Fruit fly (Drosophila melanogaster) whole organism, embryonic: Measurements from ENCODE around the gene kin17.
A peak's percentile ranks its signal among the peaks of the same experiment; 100 is the strongest.

Experiments used
- Antp ChIP-seq: fragments of 200-800 bp; sonication (Bioruptor generic); optimal IDR thresholded peaks from 3 replicates; lab custom pipeline; 2016; ENCODE audit warnings: missing biosample characterization, missing genetic modification characterization
- Asciz ChIP-seq: fragments of 200-800 bp; sonication (Bioruptor generic); optimal IDR thresholded peaks from 2 replicates; lab custom pipeline; 2017; ENCODE audit warnings: missing biosample characterization, mild to moderate bottlenecking, missing genetic modification characterization, missing genetic modification reagents
- Atf-2 ChIP-seq: fragments of 200-800 bp; sonication (Bioruptor generic); optimal IDR thresholded peaks from 2 replicates; lab custom pipeline; 2016; ENCODE audit warnings: missing biosample characterization, missing genetic modification characterization
- B-H1 ChIP-seq: fragments of 200-800 bp; sonication (Bioruptor generic); IDR thresholded peaks from 3 replicates; pipeline ENCODE4 v1.3.6; 2022; ENCODE audit warnings: missing biosample characterization, missing genetic modification characterization
- CG10654 ChIP-seq: fragments of 200-800 bp; sonication (Bioruptor generic); optimal IDR thresholded peaks from 2 replicates; lab custom pipeline; 2016; ENCODE audit warnings: missing biosample characterization, missing genetic modification characterization
- CG11093 ChIP-seq: fragments of 200-800 bp; sonication (Bioruptor generic); IDR thresholded peaks from 3 replicates; pipeline ENCODE4 v1.3.6; 2022; ENCODE audit warnings: missing biosample characterization, missing genetic modification characterization
- CG12155 ChIP-seq: fragments of 200-800 bp; sonication (Bioruptor generic); optimal IDR thresholded peaks from 3 replicates; lab custom pipeline; 2016; ENCODE audit warnings: missing biosample characterization, missing genetic modification characterization
- CG12391 ChIP-seq: fragments of 200-800 bp; sonication (Bioruptor generic); optimal IDR thresholded peaks from 3 replicates; lab custom pipeline; 2018; ENCODE audit warnings: missing biosample characterization, mild to moderate bottlenecking, missing genetic modification characterization, moderate library complexity
- CG13424 ChIP-seq: fragments of 200-800 bp; sonication (Bioruptor generic); optimal IDR thresholded peaks from 2 replicates; lab custom pipeline; 2019; ENCODE audit warnings: missing biosample characterization, mild to moderate bottlenecking, missing genetic modification characterization, moderate library complexity
- CG1529 ChIP-seq: fragments of 200-800 bp; sonication (Bioruptor generic); optimal IDR thresholded peaks from 3 replicates; lab custom pipeline; 2018; ENCODE audit warnings: missing biosample characterization, missing genetic modification characterization
- CG1602 ChIP-seq: fragments of 200-800 bp; sonication (Bioruptor generic); optimal IDR thresholded peaks from 3 replicates; lab custom pipeline; 2016; ENCODE audit warnings: missing biosample characterization, missing genetic modification characterization
- CG17912 ChIP-seq: fragments of 200-800 bp; sonication (Bioruptor generic); optimal IDR thresholded peaks from 2 replicates; lab custom pipeline; 2018; ENCODE audit warnings: missing biosample characterization, mild to moderate bottlenecking, missing genetic modification characterization
- CG18599 ChIP-seq: fragments of 200-800 bp; sonication (Bioruptor generic); optimal IDR thresholded peaks from 3 replicates; lab custom pipeline; 2017; ENCODE audit warnings: missing biosample characterization, missing genetic modification characterization, mild to moderate bottlenecking, moderate library complexity, missing genetic modification reagents
- CG32532 ChIP-seq: fragments of 200-800 bp; sonication (Bioruptor generic); IDR thresholded peaks from 2 replicates; pipeline ENCODE4 v1.3.6; 2022; ENCODE audit warnings: missing biosample characterization, missing genetic modification characterization
- CG5180 ChIP-seq: fragments of 200-800 bp; sonication (Bioruptor generic); optimal IDR thresholded peaks from 3 replicates; lab custom pipeline; 2017; ENCODE audit warnings: missing biosample characterization, missing genetic modification characterization, mild to moderate bottlenecking, moderate library complexity, missing genetic modification reagents
- CG5953 ChIP-seq: fragments of 200-800 bp; sonication (Bioruptor generic); IDR thresholded peaks from 2 replicates; pipeline ENCODE4 v1.3.6; 2022; ENCODE audit warnings: missing biosample characterization, missing genetic modification characterization
- CG7271 ChIP-seq: fragments of 200-800 bp; sonication (Bioruptor generic); optimal IDR thresholded peaks from 2 replicates; lab custom pipeline; 2018; ENCODE audit warnings: missing biosample characterization, mild to moderate bottlenecking, missing genetic modification characterization, moderate library complexity
- CG7786 ChIP-seq: fragments of 200-800 bp; sonication (Bioruptor generic); optimal IDR thresholded peaks from 2 replicates; lab custom pipeline; 2016; ENCODE audit warnings: missing biosample characterization, missing genetic modification characterization
- Camta ChIP-seq: fragments of 200-800 bp; sonication (Bioruptor generic); optimal IDR thresholded peaks from 2 replicates; lab custom pipeline; 2016; ENCODE audit warnings: missing biosample characterization, missing genetic modification characterization
- CkIIα-i1 ChIP-seq: fragments of 200-800 bp; sonication (Bioruptor generic); IDR thresholded peaks from 2 replicates; pipeline ENCODE4 v1.3.6; 2022; ENCODE audit warnings: missing biosample characterization, missing genetic modification characterization
- Hand ChIP-seq: fragments of 200-800 bp; sonication (Bioruptor generic); optimal IDR thresholded peaks from 2 replicates; lab custom pipeline; 2017; ENCODE audit warnings: mild to moderate bottlenecking, missing biosample characterization, missing genetic modification reagents, missing genetic modification characterization
- Lim3 ChIP-seq: fragments of 200-800 bp; sonication (Bioruptor generic); IDR thresholded peaks from 2 replicates; pipeline ENCODE4 v1.3.6; 2022; ENCODE audit warnings: missing biosample characterization, missing genetic modification characterization
- Med ChIP-seq: fragments of 200-800 bp; sonication (Bioruptor generic); peaks from one replicate; lab custom pipeline; 2016; ENCODE audit warnings: missing biosample characterization, missing genetic modification characterization, mild to moderate bottlenecking, inconsistent platforms, moderate library complexity
- NFAT ChIP-seq: fragments of 200-800 bp; sonication (Bioruptor generic); IDR thresholded peaks from 2 replicates; pipeline ENCODE4 v1.3.6; 2022; ENCODE audit warnings: missing biosample characterization, missing genetic modification characterization
- Oli ChIP-seq: fragments of 200-800 bp; sonication (Bioruptor generic); optimal IDR thresholded peaks from 2 replicates; lab custom pipeline; 2018; ENCODE audit warnings: missing biosample characterization, mild to moderate bottlenecking, missing genetic modification characterization, moderate library complexity
- Ravus ChIP-seq: fragments of 200-800 bp; sonication (Bioruptor generic); IDR thresholded peaks from 2 replicates; pipeline ENCODE4 v1.3.6; 2022; ENCODE audit warnings: missing biosample characterization, missing genetic modification characterization
- Rx ChIP-seq: fragments of 200-800 bp; sonication (Bioruptor generic); IDR thresholded peaks from 2 replicates; pipeline ENCODE4 v1.3.6; 2022; ENCODE audit warnings: missing biosample characterization, missing genetic modification characterization
- Sox102F ChIP-seq: fragments of 200-800 bp; sonication (Bioruptor generic); optimal IDR thresholded peaks from 2 replicates; lab custom pipeline; 2018; ENCODE audit warnings: missing biosample characterization, mild to moderate bottlenecking, missing genetic modification characterization, moderate library complexity
- Trl ChIP-seq, 3 experiments: fragments of >200 bp in 2 of 3; fragments of 200-800 bp in 1 of 3; sonication (Bioruptor generic) in 1 of 3; optimal IDR thresholded peaks; 2 replicates in 1 of 3; 3 replicates in 2 of 3; lab custom pipeline; 2016 to 2017; ENCODE audit warnings: missing biosample characterization in 1 of 3, missing genetic modification characterization in 1 of 3
- Usf ChIP-seq: fragments of 200-800 bp; sonication (Bioruptor generic); optimal IDR thresholded peaks from 2 replicates; lab custom pipeline; 2017; ENCODE audit warnings: missing genotype, missing biosample characterization, missing genetic modification characterization
- abd-A ChIP-seq: fragments of 200-800 bp; sonication (Bioruptor generic); optimal IDR thresholded peaks from 3 replicates; lab custom pipeline; 2019; ENCODE audit warnings: missing biosample characterization, mild to moderate bottlenecking, missing genetic modification characterization, moderate library complexity
- ac ChIP-seq: fragments of 200-800 bp; sonication (Bioruptor generic); optimal IDR thresholded peaks from 3 replicates; lab custom pipeline; 2017; ENCODE audit warnings: missing biosample characterization, mild to moderate bottlenecking, missing genetic modification characterization
- az2 ChIP-seq: fragments of 200-800 bp; sonication (Bioruptor generic); optimal IDR thresholded peaks from 3 replicates; lab custom pipeline; 2016; ENCODE audit warnings: missing biosample characterization, missing genetic modification characterization
- bcd ChIP-seq: fragments of 200-800 bp; sonication (Bioruptor generic); optimal IDR thresholded peaks from 2 replicates; lab custom pipeline; 2017; ENCODE audit warnings: missing biosample characterization, mild to moderate bottlenecking, missing genetic modification characterization
- cad ChIP-seq: fragments of >200 bp; optimal IDR thresholded peaks from 2 replicates; lab custom pipeline; 2017; ENCODE audit warnings: missing biosample characterization, missing genetic modification characterization
- crc ChIP-seq: fragments of 200-800 bp; sonication (Bioruptor generic); optimal IDR thresholded peaks from 2 replicates; lab custom pipeline; 2016; ENCODE audit warnings: missing biosample characterization, missing genetic modification characterization
- disco-r ChIP-seq: fragments of 200-800 bp; sonication (Bioruptor generic); optimal IDR thresholded peaks from 2 replicates; lab custom pipeline; 2016; ENCODE audit warnings: missing biosample characterization, missing genetic modification characterization
- dmrt99B ChIP-seq: fragments of 200-800 bp; sonication (Bioruptor generic); optimal IDR thresholded peaks from 2 replicates; lab custom pipeline; 2018; ENCODE audit warnings: missing biosample characterization, mild to moderate bottlenecking, missing genetic modification characterization, moderate library complexity
- esg ChIP-seq: fragments of 200-800 bp; sonication (Bioruptor generic); conservative IDR thresholded peaks from 2 replicates; pipeline ENCODE4 v1.3.6; 2022; ENCODE audit warnings: missing biosample characterization, missing genetic modification characterization
- fd96Cb ChIP-seq: fragments of 200-800 bp; sonication (Bioruptor generic); optimal IDR thresholded peaks from 2 replicates; lab custom pipeline; 2018; ENCODE audit warnings: missing biosample characterization, mild to moderate bottlenecking, missing genetic modification characterization, moderate library complexity
- hbn ChIP-seq: fragments of 200-800 bp; sonication (Bioruptor generic); IDR thresholded peaks from 2 replicates; pipeline ENCODE4 v1.3.6; 2022; ENCODE audit warnings: missing biosample characterization, missing genetic modification characterization; ENCODE audit not compliant: partially characterized antibody
- jumu ChIP-seq: fragments of 200-800 bp; sonication (Bioruptor generic); optimal IDR thresholded peaks from 3 replicates; lab custom pipeline; 2016; ENCODE audit warnings: missing biosample characterization, missing genetic modification characterization
- lbe ChIP-seq: fragments of 200-800 bp; sonication (Bioruptor generic); optimal IDR thresholded peaks from 2 replicates; lab custom pipeline; 2016; ENCODE audit warnings: missing biosample characterization, mild to moderate bottlenecking, missing genetic modification characterization
- pzg ChIP-seq: fragments of 200-800 bp; sonication (Bioruptor generic); optimal IDR thresholded peaks from 3 replicates; lab custom pipeline; 2018; ENCODE audit warnings: missing biosample characterization, mild to moderate bottlenecking, missing genetic modification characterization, moderate library complexity
- rib ChIP-seq: fragments of 200-800 bp; sonication (Bioruptor generic); IDR thresholded peaks from 2 replicates; pipeline ENCODE4 v1.3.6; 2022; ENCODE audit warnings: missing biosample characterization, missing genetic modification characterization
- sisA ChIP-seq: fragments of 200-800 bp; sonication (Bioruptor generic); IDR thresholded peaks from 2 replicates; pipeline ENCODE4 v1.3.6; 2022; ENCODE audit warnings: missing biosample characterization, missing genetic modification characterization
- slbo ChIP-seq: fragments of 200-800 bp; sonication (Bioruptor generic); IDR thresholded peaks from 2 replicates; pipeline ENCODE4 v1.3.6; 2022; ENCODE audit warnings: missing biosample characterization, missing genetic modification characterization
- yki ChIP-seq: fragments of >200 bp; optimal IDR thresholded peaks from 3 replicates; lab custom pipeline; 2018
- zfh1 ChIP-seq: fragments of 200-800 bp; sonication (Bioruptor generic); IDR thresholded peaks from 3 replicates; pipeline ENCODE4 v1.3.6; 2022; ENCODE audit warnings: missing biosample characterization, missing genetic modification characterization

kin17 gene

dm6 chr3L:20309758-20310733 lies 46.6 kb upstream of the kin17 start (continued):
- TF ChIP-seq Usf (GFP tag; lab: Kevin White, UChicago) (no peak), esg (GFP tag; lab: Robert Waterston, UW) (no peak), abd-A (no peak), CG10654 (peak; percentile 11), Rx (no peak), fd96Cb (no peak), slbo (GFP tag; lab: Robert Waterston, UW) (peak; percentile 58), disco-r (GFP tag; lab: Kevin White, UChicago) (no peak), B-H1 (GFP tag; lab: Robert Waterston, UW) (no peak), yki (no peak), zfh1 (peak; percentile 73; the same call in 2 of the 3 replicates), CG1529 (GFP tag; lab: Kevin White, UChicago) (no peak), rib (GFP tag; lab: Robert Waterston, UW) (no peak), CkIIα-i1 (GFP tag; lab: Robert Waterston, UW) (no peak), crc (GFP tag; lab: Kevin White, UChicago) (no peak), Atf-2 (GFP tag; lab: Kevin White, UChicago) (peak; percentile 26), CG5953 (no peak), CG7271 (tag; lab: Kevin White, UChicago) (no peak), CG11093 (GFP tag; lab: Robert Waterston, UW) (no peak), Asciz (GFP tag; lab: Kevin White, UChicago) (no peak), az2 (GFP tag; lab: Kevin White, UChicago) (peak; percentile 12), CG5180 (no peak), Antp (GFP tag; lab: Kevin White, UChicago) (peak; percentile 71), Sox102F (GFP tag; lab: Kevin White, UChicago) (no peak), lbe (GFP tag; lab: Kevin White, UChicago) (peak; percentile 1), CG18599 (GFP tag; lab: Kevin White, UChicago) (no peak), CG13424 (no peak), Oli (tag; lab: Kevin White, UChicago) (no peak), ac (GFP tag; lab: Kevin White, UChicago) (no peak), Hand (GFP tag; lab: Kevin White, UChicago) (no peak), Camta (GFP tag; lab: Kevin White, UChicago) (peak; percentile 23), CG32532 (GFP tag; lab: Robert Waterston, UW) (peak; percentile 62; the same call in 1 of the 2 replicates), CG7786 (GFP tag; lab: Kevin White, UChicago) (peak; percentile 58), jumu (GFP tag; lab: Kevin White, UChicago) (peak; percentile 81), CG12155 (GFP tag; lab: Kevin White, UChicago) (peak; percentile 39), Ravus (GFP tag; lab: Robert Waterston, UW) (no peak), Lim3 (GFP tag; lab: Robert Waterston, UW) (no peak), pzg (GFP tag; lab: Kevin White, UChicago) (peak; percentile 95), CG1602 (GFP tag; lab: Kevin White, UChicago) (peak; percentile 34), sisA (GFP tag; lab: Robert Waterston, UW) (peak; percentile 38; the same call in 1 of the 2 replicates), Med (GFP tag; lab: Kevin White, UChicago) (peak; percentile 92), cad (GFP tag; lab: Kevin White, UChicago) (no peak), Trl (optimal IDR thresholded peaks at IDR 0.05; lab: Kevin White, UChicago) (peak; percentile 3 to 67), Trl (GFP tag; optimal IDR thresholded peaks at IDR 0.05; lab: Kevin White, UChicago) (peak; percentile 60), hbn (GFP tag; lab: Robert Waterston, UW) (peak; percentile 85), bcd (GFP tag; lab: Kevin White, UChicago) (peak; percentile 45), NFAT (GFP tag; lab: Robert Waterston, UW) (no peak), dmrt99B (no peak), CG12391 (peak; percentile 44), CG17912 (no peak)
